Fruit fly (Drosophila melanogaster): ENCODE data around the gene AstCC.

Gene AstCC

DNA sequence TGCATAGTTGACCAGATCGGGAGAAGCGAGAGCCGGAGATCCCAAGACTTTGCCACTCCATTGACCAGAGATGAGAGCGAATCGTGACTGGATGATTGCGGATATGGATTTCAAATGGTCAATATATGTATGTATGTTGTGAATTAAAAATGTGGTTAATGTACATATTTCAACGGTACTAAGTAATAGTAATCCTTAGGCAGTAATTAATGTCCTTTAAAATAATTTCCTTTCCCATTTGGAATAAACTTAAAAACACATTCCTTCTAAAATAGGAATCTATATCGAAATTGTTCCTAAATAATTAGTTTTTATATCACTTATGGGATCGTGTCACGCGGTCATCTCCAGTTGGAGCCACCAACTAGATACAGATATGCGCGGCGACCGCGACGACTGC is 11.1 kb downstream of the AstCC start:
- peak; percentile 6 for TF ChIP-seq h (GFP tag; optimal IDR thresholded peaks at IDR 0.05)
- peak; percentile 9 for TF ChIP-seq br (GFP tag; optimal IDR thresholded peaks at IDR 0.05)
- peak; percentile 42 for TF ChIP-seq Sp1 (GFP tag; optimal IDR thresholded peaks at IDR 0.05)
- no peak for TF ChIP-seq Dif (GFP tag; optimal IDR thresholded peaks at IDR 0.05; ENCODE audit: partially characterized antibody)
- TF ChIP-seq OdsH (GFP tag; optimal IDR thresholded peaks at IDR 0.05), result peak; percentile 32
- TF ChIP-seq rgr (GFP tag; optimal IDR thresholded peaks at IDR 0.05), result peak; percentile 24
- TF ChIP-seq pan (optimal IDR thresholded peaks at IDR 0.05), result no peak
- no peak for TF ChIP-seq Abd-B (GFP tag; optimal IDR thresholded peaks at IDR 0.05)
- TF ChIP-seq sv (GFP tag; optimal IDR thresholded peaks at IDR 0.05), result no peak
- peak; percentile 34 for TF ChIP-seq ey (GFP tag; optimal IDR thresholded peaks at IDR 0.05)
- TF ChIP-seq foxo (GFP tag; optimal IDR thresholded peaks at IDR 0.05), result peak in 1 of 2 experiments; percentile 6

DNA sequence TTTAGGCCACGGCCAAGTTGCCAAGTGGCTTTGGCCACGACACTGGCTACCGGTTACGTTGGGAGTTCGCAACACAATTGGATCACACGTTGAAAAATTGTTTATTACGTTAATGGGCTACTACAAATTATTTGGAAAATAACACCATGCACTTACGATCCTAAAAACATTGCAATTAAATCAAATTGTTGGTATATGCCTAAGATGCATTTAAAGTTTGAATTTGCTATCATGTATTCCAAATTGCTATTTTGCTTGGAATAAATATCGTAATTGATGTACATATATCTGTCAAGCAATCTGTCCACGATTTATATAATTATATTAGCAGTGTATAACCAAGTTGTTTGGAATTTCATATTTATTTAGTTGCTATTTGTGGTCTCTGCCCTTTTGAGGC is 12.1 kb downstream of the AstCC start:
- no peak for TF ChIP-seq brk (GFP tag; optimal IDR thresholded peaks at IDR 0.05)
- no peak for TF ChIP-seq Dif (GFP tag; optimal IDR thresholded peaks at IDR 0.05; ENCODE audit: partially characterized antibody)
- TF ChIP-seq fru (GFP tag; optimal IDR thresholded peaks at IDR 0.05), result no peak
- no peak for TF ChIP-seq OdsH (GFP tag; optimal IDR thresholded peaks at IDR 0.05)
- TF ChIP-seq CG9705 (GFP tag; optimal IDR thresholded peaks at IDR 0.05), result no peak
- TF ChIP-seq br (GFP tag; optimal IDR thresholded peaks at IDR 0.05), result no peak
- no peak for TF ChIP-seq HLH106 (tag; optimal IDR thresholded peaks at IDR 0.05)
- no peak for TF ChIP-seq woc (GFP tag; optimal IDR thresholded peaks at IDR 0.05)

DNA sequence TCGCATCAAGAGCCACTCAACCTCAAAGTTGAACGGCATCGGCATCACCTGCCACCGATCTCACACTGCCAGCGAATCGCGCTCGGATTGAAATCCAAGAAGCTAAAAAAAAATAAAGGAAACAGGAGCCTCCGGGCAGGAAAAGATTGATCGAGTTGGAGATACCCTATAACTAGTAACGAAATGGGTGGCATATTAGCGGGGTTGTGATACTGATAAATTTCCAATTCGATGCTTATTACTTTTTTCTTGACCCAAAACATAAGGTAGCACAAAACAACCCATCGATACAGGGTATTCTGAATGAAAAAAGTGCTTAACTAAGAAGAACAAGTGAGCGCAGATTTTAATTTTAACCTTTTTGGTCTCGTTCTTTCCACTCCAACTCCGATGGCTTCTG is 12.8 kb downstream of the AstCC start:
- no peak for TF ChIP-seq pan (optimal IDR thresholded peaks at IDR 0.05)
- TF ChIP-seq sage (GFP tag; optimal IDR thresholded peaks at IDR 0.05), result peak; percentile 47
- peak; percentile 48 for TF ChIP-seq dmrt93B (GFP tag; optimal IDR thresholded peaks at IDR 0.05)
- peak; percentile 88 for TF ChIP-seq woc (GFP tag; optimal IDR thresholded peaks at IDR 0.05)
- TF ChIP-seq usp (GFP tag; optimal IDR thresholded peaks at IDR 0.05), result no peak
- no peak for TF ChIP-seq Abd-B (GFP tag; optimal IDR thresholded peaks at IDR 0.05)
- TF ChIP-seq Hr83 (GFP tag; optimal IDR thresholded peaks at IDR 0.05; ENCODE audit: poor library complexity, severe bottlenecking), result no peak
- TF ChIP-seq Hnf4 (GFP tag; optimal IDR thresholded peaks at IDR 0.05), result peak; percentile 64
- peak; percentile 73 for TF ChIP-seq rgr (GFP tag; optimal IDR thresholded peaks at IDR 0.05)
- peak; percentile 74 for TF ChIP-seq psq (GFP tag; optimal IDR thresholded peaks at IDR 0.05)
- no peak for TF ChIP-seq dsf (GFP tag; optimal IDR thresholded peaks at IDR 0.05; ENCODE audit: borderline replicate concordance)
- TF ChIP-seq Dif (GFP tag; optimal IDR thresholded peaks at IDR 0.05; ENCODE audit: partially characterized antibody), result no peak
- peak; percentile 70 for TF ChIP-seq OdsH (GFP tag; optimal IDR thresholded peaks at IDR 0.05)
- TF ChIP-seq tai (GFP tag; optimal IDR thresholded peaks at IDR 0.05), result no peak
- peak; percentile 79 for TF ChIP-seq fru (GFP tag; optimal IDR thresholded peaks at IDR 0.05)
- TF ChIP-seq N (GFP tag; optimal IDR thresholded peaks at IDR 0.05), result no peak
- TF ChIP-seq CrebA (GFP tag; optimal IDR thresholded peaks at IDR 0.05; ENCODE audit: borderline replicate concordance), result peak; percentile 20
- peak in 1 of 2 experiments; percentile 75 for TF ChIP-seq foxo (GFP tag; optimal IDR thresholded peaks at IDR 0.05)
- no peak for TF ChIP-seq Hr78 (GFP tag; optimal IDR thresholded peaks at IDR 0.05)
- TF ChIP-seq lola (GFP tag; optimal IDR thresholded peaks at IDR 0.05), result no peak
- TF ChIP-seq h (GFP tag; optimal IDR thresholded peaks at IDR 0.05), result peak; percentile 85
- TF ChIP-seq ey (GFP tag; optimal IDR thresholded peaks at IDR 0.05), result peak; percentile 84
- peak; percentile 65 for TF ChIP-seq HLH106 (tag; optimal IDR thresholded peaks at IDR 0.05)
- TF ChIP-seq Dfd (GFP tag; optimal IDR thresholded peaks at IDR 0.05), result no peak
- no peak for TF ChIP-seq sv (GFP tag; optimal IDR thresholded peaks at IDR 0.05)
- no peak for TF ChIP-seq Myc (optimal IDR thresholded peaks at IDR 0.05)
- TF ChIP-seq Sp1 (GFP tag; optimal IDR thresholded peaks at IDR 0.05), result peak; percentile 69
- no peak for TF ChIP-seq Mio (GFP tag; optimal IDR thresholded peaks at IDR 0.05)
- TF ChIP-seq CG9705 (GFP tag; optimal IDR thresholded peaks at IDR 0.05), result no peak
- TF ChIP-seq Vsx2 (GFP tag; optimal IDR thresholded peaks at IDR 0.05; ENCODE audit: partially characterized antibody), result no peak
- no peak for TF ChIP-seq GATAd (GFP tag; optimal IDR thresholded peaks at IDR 0.05)
- TF ChIP-seq CG32264 (GFP tag; optimal IDR thresholded peaks at IDR 0.05), result no peak
- TF ChIP-seq br (GFP tag; optimal IDR thresholded peaks at IDR 0.05), result peak; percentile 80
- TF ChIP-seq brk (GFP tag; optimal IDR thresholded peaks at IDR 0.05), result no peak

DNA sequence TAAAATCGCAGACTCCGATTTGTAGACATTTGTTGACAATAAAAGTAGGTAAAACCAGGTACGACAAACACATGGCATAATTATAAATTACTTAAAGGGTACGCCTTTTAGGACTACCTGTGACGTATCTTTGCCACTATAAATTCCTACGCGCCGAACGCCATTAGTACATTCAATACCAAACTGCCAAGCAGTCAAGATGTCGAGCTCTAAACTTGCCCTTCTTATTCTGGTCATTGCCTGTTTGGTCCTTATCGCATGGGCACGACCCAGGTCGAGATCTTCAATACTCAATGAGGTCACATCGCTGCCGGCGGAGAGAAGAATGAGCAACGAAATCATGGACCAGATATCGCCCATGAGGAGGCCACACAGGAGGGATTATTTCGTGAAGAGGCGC is 14.2 kb downstream of the AstCC start, which contains the start of gene CG14915:
CG14915 (plus strand) TSS at position 166 of the 400 bp plus-strand sequence.
- TF ChIP-seq OdsH (GFP tag; optimal IDR thresholded peaks at IDR 0.05) (no peak), Mio (GFP tag; optimal IDR thresholded peaks at IDR 0.05) (no peak), br (GFP tag; optimal IDR thresholded peaks at IDR 0.05) (no peak), psq (GFP tag; optimal IDR thresholded peaks at IDR 0.05) (no peak), lola (GFP tag; optimal IDR thresholded peaks at IDR 0.05) (no peak), Sp1 (GFP tag; optimal IDR thresholded peaks at IDR 0.05) (no peak), dmrt93B (GFP tag; optimal IDR thresholded peaks at IDR 0.05) (no peak), ey (GFP tag; optimal IDR thresholded peaks at IDR 0.05) (no peak)

All from whole organism, wandering third instar larva.